Fruit fly (Drosophila melanogaster) whole organism, adult: ENCODE measurements around the gene RpS3A.

Experiments
- CG1620 ChIP-seq: fragments of 200-800 bp; sonication (Bioruptor generic); optimal IDR thresholded peaks from 2 replicates; lab custom pipeline; 2016; ENCODE audit warnings: missing biosample characterization, missing genetic modification characterization
- Clk ChIP-seq: fragments of 200-800 bp; sonication (Bioruptor generic); optimal IDR thresholded peaks from 2 replicates; lab custom pipeline; 2017; ENCODE audit warnings: missing biosample characterization, missing genetic modification characterization
- Crg-1 ChIP-seq: fragments of 200-800 bp; sonication (Bioruptor generic); optimal IDR thresholded peaks from 2 replicates; lab custom pipeline; 2016; ENCODE audit warnings: missing biosample characterization, missing genetic modification characterization
- kay ChIP-seq: fragments of 200-800 bp; sonication (Bioruptor generic); peaks from one replicate; lab custom pipeline; 2016; ENCODE audit warnings: missing biosample characterization, missing genetic modification characterization, borderline replicate concordance
- toe ChIP-seq: fragments of 200-800 bp; sonication (Bioruptor generic); optimal IDR thresholded peaks from 2 replicates; lab custom pipeline; 2016; ENCODE audit warnings: missing biosample characterization, missing genetic modification characterization

dm6 chr4:54633-55032 lies 12.4 kb downstream of the RpS3A start:
- no peak for TF ChIP-seq toe
- TF ChIP-seq CG1620 (GFP tag; lab: Kevin White, UChicago): no peak
- TF ChIP-seq Crg-1 (GFP tag; lab: Kevin White, UChicago): no peak
- TF ChIP-seq kay: no peak
- TF ChIP-seq Clk: no peak
